Worm (Caenorhabditis elegans) whole organism, L3 larva: ENCODE data around the gene F40G9.5.

Source experiments
- R02D3.7 ChIP-seq: fragments of 150-350 bp; optimal IDR thresholded peaks from 2 replicates; lab custom pipeline; 2014; ENCODE audit warnings: missing biosample characterization, missing genetic modification characterization
- ama-1 ChIP-seq: fragments of 150-350 bp; optimal IDR thresholded peaks from 2 replicates; lab custom pipeline; 2018
- ceh-16 ChIP-seq: sonication (generic microtip); optimal IDR thresholded peaks from 2 replicates; lab custom pipeline; 2017; ENCODE audit warnings: missing biosample characterization, missing genetic modification characterization
- ceh-28 ChIP-seq: fragments of 150-350 bp; optimal IDR thresholded peaks from 2 replicates; lab custom pipeline; 2014; ENCODE audit warnings: missing biosample characterization, missing genetic modification reagents, missing genetic modification characterization
- ceh-82 ChIP-seq: fragments of 150-350 bp; optimal IDR thresholded peaks from 2 replicates; lab custom pipeline; 2014; ENCODE audit warnings: missing biosample characterization, missing genetic modification characterization
- egl-27 ChIP-seq: sonication (generic microtip); optimal IDR thresholded peaks from 4 replicates; lab custom pipeline; 2017; ENCODE audit warnings: missing biosample characterization, missing genetic modification reagents, missing genetic modification characterization
- egl-5 ChIP-seq: fragments of 150-350 bp; optimal IDR thresholded peaks from 2 replicates; lab custom pipeline; 2017; ENCODE audit warnings: missing biosample characterization, missing genetic modification reagents, missing genetic modification characterization, inconsistent platforms
- elt-2 ChIP-seq: sonication (generic microtip); optimal IDR thresholded peaks from 2 replicates; lab custom pipeline; 2016; ENCODE audit warnings: missing genetic modification reagents, mild to moderate bottlenecking, missing genetic modification characterization, missing compliant biosample characterization
- elt-3 ChIP-seq, 3 experiments: fragments of 150-350 bp in 1 of 3; sonication (generic microtip) in 2 of 3; optimal IDR thresholded peaks; 2 replicates in 2 of 3; 4 replicates in 1 of 3; lab custom pipeline; 2014 to 2017; ENCODE audit warnings: missing biosample characterization in 3 of 3, missing genetic modification characterization in 3 of 3
- eor-1 ChIP-seq, 2 experiments: fragments of 150-350 bp; optimal IDR thresholded peaks; 2 replicates each; lab custom pipeline; 2014 to 2018; ENCODE audit warnings: missing biosample characterization in 2 of 2, missing genetic modification characterization in 2 of 2
- fkh-10 ChIP-seq: sonication (generic microtip); optimal IDR thresholded peaks from 2 replicates; lab custom pipeline; 2017; ENCODE audit warnings: missing biosample characterization, missing genetic modification reagents, missing genetic modification characterization
- fkh-2 ChIP-seq: fragments of 150-350 bp; optimal IDR thresholded peaks from 2 replicates; lab custom pipeline; 2014; ENCODE audit warnings: missing biosample characterization, missing genetic modification reagents, missing genetic modification characterization
- hmg-11 ChIP-seq: sonication (generic microtip); optimal IDR thresholded peaks from 2 replicates; lab custom pipeline; 2016; ENCODE audit warnings: missing genetic modification characterization, missing compliant biosample characterization
- lin-39 ChIP-seq: fragments of 150-350 bp; optimal IDR thresholded peaks from 2 replicates; lab custom pipeline; 2018; ENCODE audit warnings: missing biosample characterization, missing genetic modification reagents, missing genetic modification characterization
- lsy-12 ChIP-seq: sonication (generic microtip); optimal IDR thresholded peaks from 2 replicates; lab custom pipeline; 2016; ENCODE audit warnings: mild to moderate bottlenecking, missing genetic modification characterization, missing compliant biosample characterization
- mdl-1 ChIP-seq: fragments of 150-350 bp; optimal IDR thresholded peaks from 2 replicates; lab custom pipeline; 2014; ENCODE audit warnings: missing biosample characterization, missing genetic modification characterization
- nhr-11 ChIP-seq: fragments of 150-350 bp; optimal IDR thresholded peaks from 2 replicates; lab custom pipeline; 2014; ENCODE audit warnings: missing biosample characterization, missing genetic modification characterization
- nhr-237 ChIP-seq: fragments of 150-350 bp; optimal IDR thresholded peaks from 2 replicates; lab custom pipeline; 2014; ENCODE audit warnings: missing biosample characterization, missing genetic modification characterization
- nhr-25 ChIP-seq: sonication (generic microtip); optimal IDR thresholded peaks from 2 replicates; lab custom pipeline; 2017; ENCODE audit warnings: missing biosample characterization, missing genetic modification characterization
- nhr-28 ChIP-seq: fragments of 150-350 bp; optimal IDR thresholded peaks from 2 replicates; lab custom pipeline; 2014; ENCODE audit warnings: missing biosample characterization, missing genetic modification characterization
- nhr-43 ChIP-seq: sonication (generic microtip); optimal IDR thresholded peaks from 2 replicates; lab custom pipeline; 2016; ENCODE audit warnings: mild to moderate bottlenecking, missing genetic modification characterization, missing compliant biosample characterization; ENCODE audit not compliant: poor library complexity, severe bottlenecking
- nhr-67 ChIP-seq: fragments of 150-350 bp; optimal IDR thresholded peaks from 2 replicates; lab custom pipeline; 2014; ENCODE audit warnings: missing biosample characterization, missing genetic modification characterization
- nhr-76 ChIP-seq: fragments of 150-350 bp; sonication (generic microtip); optimal IDR thresholded peaks from 5 replicates; lab custom pipeline; 2014; ENCODE audit warnings: missing biosample characterization, missing genetic modification characterization
- nhr-77 ChIP-seq: fragments of 150-350 bp; optimal IDR thresholded peaks from 2 replicates; lab custom pipeline; 2014; ENCODE audit warnings: missing biosample characterization, missing genetic modification characterization
- pha-4 ChIP-seq: fragments of 150-350 bp; optimal IDR thresholded peaks from 2 replicates; lab custom pipeline; 2014; ENCODE audit warnings: missing biosample characterization, missing genetic modification reagents, missing genetic modification characterization
- pqm-1 ChIP-seq: fragments of 150-350 bp; optimal IDR thresholded peaks from 2 replicates; lab custom pipeline; 2017; ENCODE audit warnings: missing biosample characterization, missing genetic modification characterization, inconsistent platforms
- snpc-4 ChIP-seq: fragments of 150-350 bp; optimal IDR thresholded peaks from 2 replicates; lab custom pipeline; 2014; ENCODE audit warnings: missing biosample characterization, missing genetic modification characterization
- tbx-2 ChIP-seq: sonication (generic microtip); optimal IDR thresholded peaks from 2 replicates; lab custom pipeline; 2016; ENCODE audit warnings: mild to moderate bottlenecking, missing genetic modification characterization, missing compliant biosample characterization
- unc-62 ChIP-seq: fragments of 150-350 bp; sonication (generic microtip); optimal IDR thresholded peaks from 4 replicates; lab custom pipeline; 2014; ENCODE audit warnings: missing biosample characterization, missing genetic modification reagents, missing genetic modification characterization
- zag-1 ChIP-seq: fragments of 150-350 bp; optimal IDR thresholded peaks from 2 replicates; lab custom pipeline; 2014; ENCODE audit warnings: missing biosample characterization, missing genetic modification characterization
- ztf-11 ChIP-seq: fragments of 150-350 bp; optimal IDR thresholded peaks from 2 replicates; lab custom pipeline; 2014; ENCODE audit warnings: missing biosample characterization, missing genetic modification characterization

The F40G9.5 gene

DNA sequence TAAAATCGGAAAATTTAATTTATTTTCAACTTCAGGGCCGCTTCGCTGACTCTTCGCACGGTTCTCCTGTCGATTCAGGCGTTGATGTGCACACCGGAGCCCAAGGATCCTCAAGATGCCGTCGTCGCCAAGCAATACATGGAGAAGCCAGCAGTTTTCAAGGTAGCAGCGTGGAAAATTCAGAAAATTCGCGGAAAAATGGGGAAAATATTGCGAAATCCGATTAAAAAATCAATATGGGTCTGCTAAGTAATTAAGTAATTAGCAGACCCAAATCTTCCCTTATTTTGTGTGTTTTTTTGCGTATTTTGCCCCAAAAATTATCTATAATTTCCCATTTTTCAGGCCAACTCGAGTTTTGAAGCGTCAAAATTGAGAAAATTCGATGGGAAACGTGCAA, 8.2 kb downstream of the F40G9.5 start:
- TF ChIP-seq nhr-11 (tag; lab: Kevin White, UChicago) = no peak
- no peak for TF ChIP-seq ztf-11 (tag; lab: Kevin White, UChicago)
- TF ChIP-seq eor-1 (tag; optimal IDR thresholded peaks at IDR 0.05; lab: Kevin White, UChicago) = no peak
- TF ChIP-seq ceh-82 (tag; lab: Kevin White, UChicago) = no peak
- TF ChIP-seq nhr-67 = no peak
- no peak for TF ChIP-seq lin-39 (tag; lab: Kevin White, UChicago)
- TF ChIP-seq, all 47 proteins: peak for 0

DNA sequence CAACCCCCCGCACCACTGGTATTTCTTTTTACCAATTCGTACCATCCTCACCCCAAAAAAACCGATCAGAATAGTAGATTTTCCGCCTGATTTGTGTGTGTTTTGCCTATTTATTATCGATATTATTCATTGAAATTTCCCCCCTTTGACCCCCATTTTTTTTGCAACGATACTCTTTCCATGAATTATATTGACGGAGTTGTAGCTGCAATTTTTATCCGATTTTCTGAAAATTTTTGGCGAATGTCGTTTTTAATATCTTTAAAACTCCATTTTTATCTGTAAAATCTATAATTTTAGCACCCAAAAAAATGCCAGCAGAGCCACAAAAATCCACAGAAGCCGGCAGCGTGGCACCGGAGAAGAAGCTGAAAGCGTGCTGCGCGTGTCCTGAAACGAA, 9.6 kb downstream of the F40G9.5 start, which contains the start of gene cox-17:
cox-17 (plus strand) TSS at position 301 of the 400 bp plus-strand sequence.
- TF ChIP-seq nhr-237 (tag; lab: Kevin White, UChicago) (no peak), elt-2 (tag; lab: Kevin White, UChicago) (peak; percentile 6), snpc-4 (tag; lab: Kevin White, UChicago) (no peak)
- TF ChIP-seq, all 47 proteins: peak for 1

DNA sequence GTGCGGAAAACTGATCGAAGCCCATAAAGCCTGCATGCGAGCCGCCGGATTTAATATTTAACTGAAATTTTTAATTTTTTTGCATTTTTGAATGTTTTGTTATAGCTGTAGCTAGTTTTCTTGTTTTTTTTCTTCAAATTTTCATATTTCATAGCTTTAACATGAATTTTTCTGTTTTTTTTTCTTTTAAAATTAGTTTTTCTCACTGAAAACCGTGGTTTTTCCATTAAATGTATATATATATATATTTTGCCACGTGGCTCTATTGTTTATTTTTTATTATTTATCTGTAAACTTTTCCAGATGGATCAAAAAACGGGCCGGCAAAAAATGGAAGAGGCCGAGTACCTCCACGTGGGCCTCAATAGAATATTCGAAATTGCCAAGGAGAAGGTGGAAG, 10.7 kb downstream of the F40G9.5 start, which contains the start of gene sec-20:
sec-20 (plus strand) TSS at position 301 of the 400 bp plus-strand sequence.
- TF ChIP-seq ama-1 (lab: Kevin White, UChicago) (no peak), pha-4 (tag; lab: Kevin White, UChicago) (no peak), hmg-11 (tag; lab: Kevin White, UChicago) (no peak), ceh-28 (no peak), elt-2 (tag; lab: Kevin White, UChicago) (no peak), fkh-2 (tag; lab: Kevin White, UChicago) (no peak), nhr-28 (no peak), eor-1 (tag; optimal IDR thresholded peaks at IDR 0.05; lab: Kevin White, UChicago) (no peak), nhr-77 (tag; lab: Kevin White, UChicago) (no peak), tbx-2 (tag; lab: Kevin White, UChicago) (no peak), lin-39 (tag; lab: Kevin White, UChicago) (no peak), lsy-12 (tag; lab: Kevin White, UChicago) (no peak)
- TF ChIP-seq, all 47 proteins: peak for 0

DNA sequence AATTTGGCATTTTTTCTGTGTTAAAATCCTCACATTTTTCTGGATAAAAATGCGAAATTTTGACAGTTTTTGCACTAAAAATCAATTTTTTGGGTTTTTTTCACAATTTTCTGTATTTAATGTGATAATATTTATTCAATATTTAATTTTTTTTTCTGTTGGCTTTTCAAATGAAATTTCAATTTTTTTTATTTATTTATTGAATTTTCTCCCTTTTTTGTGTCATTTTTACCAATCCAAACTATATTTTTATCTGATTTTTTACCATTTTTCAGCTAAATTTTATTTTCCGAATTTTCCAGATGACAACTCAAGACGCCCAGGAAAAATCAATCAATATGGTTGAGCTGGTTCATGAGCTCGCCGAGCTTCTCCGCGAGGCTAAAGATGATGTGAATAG, 13.1 kb downstream of the F40G9.5 start, which contains the start of gene F40G9.17:
F40G9.17 (plus strand) TSS at position 301 of the 400 bp plus-strand sequence.
- TF ChIP-seq nhr-76 (tag; lab: Kevin White, UChicago) = no peak
- TF ChIP-seq ceh-82 (tag; lab: Kevin White, UChicago) = no peak
- TF ChIP-seq nhr-25 (tag; lab: Kevin White, UChicago) = no peak
- no peak for TF ChIP-seq ceh-16
- no peak for TF ChIP-seq fkh-10 (GFP tag; lab: Kevin White, UChicago)
- no peak for TF ChIP-seq zag-1 (tag; lab: Kevin White, UChicago)
- TF ChIP-seq mdl-1 (tag; lab: Kevin White, UChicago) = no peak
- no peak for TF ChIP-seq R02D3.7 (tag; lab: Kevin White, UChicago)
- TF ChIP-seq nhr-28 = no peak

DNA sequence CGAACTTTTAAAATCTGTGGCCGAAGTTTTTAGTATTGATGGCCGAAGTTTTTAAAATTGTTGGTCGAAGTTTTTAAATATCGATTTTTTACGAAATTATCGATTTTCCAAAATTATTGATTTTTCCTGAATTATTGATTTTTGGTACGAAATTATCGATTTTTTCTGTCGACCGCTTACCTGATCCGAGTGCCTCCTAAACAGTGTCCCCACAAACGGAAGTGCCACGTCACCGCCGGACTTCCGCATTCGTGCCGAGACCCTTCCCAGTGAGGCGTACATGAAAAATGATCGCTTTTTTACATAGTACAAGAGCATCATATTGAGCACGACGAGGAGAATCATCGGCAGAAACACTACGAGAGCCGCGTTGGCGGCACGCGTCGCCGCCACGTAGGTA, 22.9 kb downstream of the F40G9.5 start:
- no peak for TF ChIP-seq egl-5
- peak; percentile 96 for TF ChIP-seq ceh-28
- no peak for TF ChIP-seq elt-3 (tag; optimal IDR thresholded peaks at IDR 0.05; lab: Kevin White, UChicago)
- TF ChIP-seq lsy-12 (tag; lab: Kevin White, UChicago) = no peak

DNA sequence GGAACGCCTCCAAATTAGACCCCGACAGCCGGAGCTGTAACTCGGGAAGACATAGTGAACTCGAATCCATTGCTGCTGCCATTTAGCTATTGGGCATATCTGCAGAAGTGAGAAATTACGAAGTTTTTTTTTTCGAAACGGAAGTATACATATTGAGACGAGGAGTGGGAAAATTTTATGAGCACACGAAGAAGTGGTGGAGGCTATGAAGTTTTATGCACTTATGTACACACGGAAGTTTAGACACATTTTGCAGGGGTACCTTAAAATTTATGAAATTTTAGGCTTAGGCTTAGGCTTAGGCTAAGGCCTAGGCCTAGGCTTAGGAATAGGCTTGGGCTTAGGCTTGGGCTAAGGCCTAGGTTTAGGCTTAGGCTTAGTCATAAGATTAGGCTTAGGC, 26.0 kb downstream of the F40G9.5 start, which contains the start of gene W10C4.1:
W10C4.1 (minus strand) TSS at position 101 of the 400 bp plus-strand sequence.
- TF ChIP-seq mdl-1 (tag; lab: Kevin White, UChicago) = no peak
- no peak for TF ChIP-seq egl-27 (tag; lab: Kevin White, UChicago)
- no peak for TF ChIP-seq ztf-11 (tag; lab: Kevin White, UChicago)
- TF ChIP-seq nhr-76 (tag; lab: Kevin White, UChicago) = no peak
- TF ChIP-seq snpc-4 (tag; lab: Kevin White, UChicago) = no peak
- TF ChIP-seq pqm-1 = no peak
- no peak for TF ChIP-seq nhr-43 (tag; lab: Kevin White, UChicago)
- TF ChIP-seq unc-62 = no peak
- TF ChIP-seq zag-1 (tag; lab: Kevin White, UChicago) = no peak
- no peak for TF ChIP-seq nhr-11 (tag; lab: Kevin White, UChicago)
